Fruit fly (Drosophila melanogaster) whole organism, prepupa: ENCODE data around the gene CG10063.

Source experiments
- Blimp-1 ChIP-seq: fragments of 200-800 bp; sonication (Bioruptor generic); optimal IDR thresholded peaks from 3 replicates; lab custom pipeline; 2017; ENCODE audit warnings: missing biosample characterization, missing genetic modification characterization, mild to moderate bottlenecking, moderate library complexity, missing genetic modification reagents
- CG10631 ChIP-seq: fragments of 200-800 bp; sonication (Bioruptor generic); optimal IDR thresholded peaks from 2 replicates; lab custom pipeline; 2016; ENCODE audit warnings: missing biosample characterization, missing genetic modification characterization
- CG10669 ChIP-seq: fragments of 200-800 bp; sonication (Bioruptor generic); optimal IDR thresholded peaks from 3 replicates; lab custom pipeline; 2018; ENCODE audit warnings: missing biosample characterization, mild to moderate bottlenecking, missing genetic modification characterization, moderate library complexity
- CG11294 ChIP-seq: fragments of 200-800 bp; sonication (Bioruptor generic); IDR thresholded peaks from 2 replicates; pipeline ENCODE4 v1.3.6; 2022; ENCODE audit warnings: missing biosample characterization, missing genetic modification characterization
- CG11762 ChIP-seq: fragments of 200-800 bp; sonication (Bioruptor generic); optimal IDR thresholded peaks from 3 replicates; lab custom pipeline; 2016; ENCODE audit warnings: missing biosample characterization, missing genetic modification characterization; ENCODE audit not compliant: insufficient read depth
- CG11902 ChIP-seq: fragments of 200-800 bp; sonication (Bioruptor generic); optimal IDR thresholded peaks from 3 replicates; lab custom pipeline; 2016; ENCODE audit warnings: missing biosample characterization, missing genetic modification characterization
- CG15336 ChIP-seq: fragments of 200-800 bp; sonication (Bioruptor generic); IDR thresholded peaks from 2 replicates; pipeline ENCODE4 v1.3.6; 2022; ENCODE audit warnings: missing biosample characterization, missing genetic modification characterization
- CG1621 ChIP-seq: fragments of 200-800 bp; sonication (Bioruptor generic); optimal IDR thresholded peaks from 3 replicates; lab custom pipeline; 2018; ENCODE audit warnings: missing biosample characterization, mild to moderate bottlenecking, missing genetic modification characterization
- CG16779 ChIP-seq: fragments of 200-800 bp; sonication (Bioruptor generic); optimal IDR thresholded peaks from 3 replicates; lab custom pipeline; 2017; ENCODE audit warnings: missing biosample characterization, mild to moderate bottlenecking, missing genetic modification characterization
- CG3032 ChIP-seq: fragments of 200-800 bp; optimal IDR thresholded peaks from 2 replicates; lab custom pipeline; 2019; ENCODE audit warnings: missing biosample characterization, mild to moderate bottlenecking, missing genetic modification characterization, moderate library complexity
- CG31627 ChIP-seq: fragments of 200-800 bp; sonication (Bioruptor generic); optimal IDR thresholded peaks from 3 replicates; lab custom pipeline; 2016; ENCODE audit warnings: missing biosample characterization, missing genetic modification characterization
- CG32006 ChIP-seq: fragments of 200-800 bp; sonication (Bioruptor generic); optimal IDR thresholded peaks from 3 replicates; lab custom pipeline; 2017; ENCODE audit warnings: missing biosample characterization, mild to moderate bottlenecking, missing genetic modification characterization
- CG34406 ChIP-seq: fragments of 200-800 bp; sonication (Bioruptor generic); optimal IDR thresholded peaks from 3 replicates; lab custom pipeline; 2016; ENCODE audit warnings: missing biosample characterization, missing genetic modification characterization
- CG3919 ChIP-seq: fragments of 200-800 bp; sonication (Bioruptor generic); optimal IDR thresholded peaks from 3 replicates; lab custom pipeline; 2016; ENCODE audit warnings: missing biosample characterization, missing genetic modification characterization
- CG6163 ChIP-seq: fragments of 200-800 bp; sonication (Bioruptor generic); IDR thresholded peaks from 3 replicates; pipeline ENCODE4 v1.3.6; 2022; ENCODE audit warnings: missing biosample characterization, missing genetic modification characterization
- CG6276 ChIP-seq: fragments of 200-800 bp; sonication (Bioruptor generic); optimal IDR thresholded peaks from 2 replicates; lab custom pipeline; 2017; ENCODE audit warnings: missing biosample characterization, mild to moderate bottlenecking, missing genetic modification characterization
- CG6808 ChIP-seq: fragments of 200-800 bp; sonication (Bioruptor generic); optimal IDR thresholded peaks from 3 replicates; lab custom pipeline; 2017; ENCODE audit warnings: missing biosample characterization, missing genetic modification characterization, mild to moderate bottlenecking, moderate library complexity, missing genetic modification reagents
- CG6854 ChIP-seq: fragments of 200-800 bp; sonication (Bioruptor generic); optimal IDR thresholded peaks from 2 replicates; lab custom pipeline; 2017; ENCODE audit warnings: missing biosample characterization, mild to moderate bottlenecking, missing genetic modification characterization
- CG7368 ChIP-seq: fragments of 200-800 bp; sonication (Bioruptor generic); optimal IDR thresholded peaks from 3 replicates; lab custom pipeline; 2016; ENCODE audit warnings: missing biosample characterization, missing genetic modification characterization
- CG8119 ChIP-seq: fragments of 200-800 bp; sonication (Bioruptor generic); IDR thresholded peaks from 3 replicates; pipeline ENCODE4 v1.3.6; 2022; ENCODE audit warnings: missing biosample characterization, missing genetic modification characterization
- CG8319 ChIP-seq: fragments of 200-800 bp; sonication (Bioruptor generic); optimal IDR thresholded peaks from 3 replicates; lab custom pipeline; 2016; ENCODE audit warnings: missing biosample characterization, missing genetic modification characterization
- CG8632 ChIP-seq: fragments of 200-800 bp; sonication (Bioruptor generic); optimal IDR thresholded peaks from 3 replicates; lab custom pipeline; 2016; ENCODE audit warnings: missing biosample characterization, missing genetic modification characterization
- CG9139 ChIP-seq: fragments of 200-800 bp; sonication (Bioruptor generic); optimal IDR thresholded peaks from 3 replicates; lab custom pipeline; 2017; ENCODE audit warnings: missing biosample characterization, mild to moderate bottlenecking, missing genetic modification characterization
- Eip78C ChIP-seq: fragments of 200-800 bp; sonication (Bioruptor generic); peaks from one replicate; lab custom pipeline; 2016; ENCODE audit warnings: missing biosample characterization, missing genetic modification characterization
- Ets21C ChIP-seq: fragments of 200-800 bp; sonication (Bioruptor generic); optimal IDR thresholded peaks from 3 replicates; lab custom pipeline; 2016; ENCODE audit warnings: missing biosample characterization, missing genetic modification characterization
- Ets96B ChIP-seq: fragments of 200-800 bp; optimal IDR thresholded peaks from 2 replicates; lab custom pipeline; 2019; ENCODE audit warnings: missing biosample characterization, mild to moderate bottlenecking, missing genetic modification characterization, moderate library complexity
- Hr38 ChIP-seq: sonication (Bioruptor generic); optimal IDR thresholded peaks from 2 replicates; lab custom pipeline; 2016; ENCODE audit warnings: missing biosample characterization, missing genetic modification characterization
- Hr39 ChIP-seq: fragments of 200-800 bp; sonication (Bioruptor generic); optimal IDR thresholded peaks from 2 replicates; lab custom pipeline; 2016; ENCODE audit warnings: missing biosample characterization, missing genetic modification characterization
- Hr4 ChIP-seq: fragments of 200-800 bp; sonication (Bioruptor generic); optimal IDR thresholded peaks from 3 replicates; lab custom pipeline; 2016; ENCODE audit warnings: missing biosample characterization, missing genetic modification characterization
- Lpt ChIP-seq: fragments of 200-800 bp; sonication (Bioruptor generic); optimal IDR thresholded peaks from 3 replicates; lab custom pipeline; 2016; ENCODE audit warnings: missing biosample characterization, missing genetic modification characterization
- Met ChIP-seq: fragments of 200-800 bp; sonication (Bioruptor generic); optimal IDR thresholded peaks from 3 replicates; lab custom pipeline; 2016; ENCODE audit warnings: missing biosample characterization, missing genetic modification characterization
- Smox ChIP-seq: fragments of 200-800 bp; sonication (Bioruptor generic); optimal IDR thresholded peaks from 3 replicates; lab custom pipeline; 2016; ENCODE audit warnings: missing biosample characterization, missing genetic modification characterization
- Sox102F ChIP-seq: fragments of 200-800 bp; sonication (Bioruptor generic); optimal IDR thresholded peaks from 2 replicates; lab custom pipeline; 2016; ENCODE audit warnings: missing biosample characterization, mild to moderate bottlenecking, missing genetic modification characterization
- Sox14 ChIP-seq: fragments of 200-800 bp; sonication (Bioruptor generic); optimal IDR thresholded peaks from 3 replicates; lab custom pipeline; 2016; ENCODE audit warnings: missing biosample characterization, missing genetic modification characterization
- Sox15 ChIP-seq: fragments of 200-800 bp; sonication (Bioruptor generic); optimal IDR thresholded peaks from 3 replicates; lab custom pipeline; 2016; ENCODE audit warnings: missing biosample characterization, missing genetic modification characterization
- achi ChIP-seq: fragments of 200-800 bp; sonication (Bioruptor generic); optimal IDR thresholded peaks from 3 replicates; lab custom pipeline; 2016; ENCODE audit warnings: missing biosample characterization, missing genetic modification characterization
- acj6 ChIP-seq: fragments of 200-800 bp; sonication (Bioruptor generic); optimal IDR thresholded peaks from 3 replicates; lab custom pipeline; 2016; ENCODE audit warnings: missing biosample characterization, missing genetic modification characterization
- dac ChIP-seq: fragments of 200-800 bp; sonication (Bioruptor generic); optimal IDR thresholded peaks from 2 replicates; lab custom pipeline; 2017; ENCODE audit warnings: missing biosample characterization, mild to moderate bottlenecking, missing genetic modification characterization
- dsx ChIP-seq: fragments of 200-800 bp; optimal IDR thresholded peaks from 3 replicates; lab custom pipeline; 2019; ENCODE audit warnings: missing biosample characterization, mild to moderate bottlenecking, missing genetic modification characterization, moderate library complexity; ENCODE audit not compliant: poor library complexity, severe bottlenecking
- eg ChIP-seq: fragments of 200-800 bp; sonication (Bioruptor generic); IDR thresholded peaks from 3 replicates; pipeline ENCODE4 v1.3.6; 2022; ENCODE audit warnings: missing biosample characterization, missing genetic modification characterization
- esn ChIP-seq: fragments of 200-800 bp; sonication (Bioruptor generic); optimal IDR thresholded peaks from 2 replicates; lab custom pipeline; 2016; ENCODE audit warnings: missing biosample characterization, mild to moderate bottlenecking, missing genetic modification characterization, moderate library complexity
- fd59A ChIP-seq: fragments of 200-800 bp; sonication (Bioruptor generic); optimal IDR thresholded peaks from 2 replicates; lab custom pipeline; 2017; ENCODE audit warnings: missing biosample characterization, mild to moderate bottlenecking, missing genetic modification characterization, missing genetic modification reagents
- fkh ChIP-seq: fragments of 200-800 bp; sonication (Bioruptor generic); optimal IDR thresholded peaks from 3 replicates; lab custom pipeline; 2017; ENCODE audit warnings: missing biosample characterization, mild to moderate bottlenecking, missing genetic modification characterization, moderate library complexity
- lz ChIP-seq: fragments of 200-800 bp; sonication (Bioruptor generic); optimal IDR thresholded peaks from 3 replicates; lab custom pipeline; 2016; ENCODE audit warnings: missing biosample characterization, missing genetic modification characterization
- net ChIP-seq: fragments of 200-800 bp; sonication (Bioruptor generic); optimal IDR thresholded peaks from 3 replicates; lab custom pipeline; 2016; ENCODE audit warnings: missing biosample characterization, missing genetic modification characterization
- pdm3 ChIP-seq: fragments of 200-800 bp; sonication (Bioruptor generic); optimal IDR thresholded peaks from 3 replicates; lab custom pipeline; 2016; ENCODE audit warnings: missing biosample characterization, missing genetic modification characterization
- salr ChIP-seq, 2 experiments: fragments of 200-800 bp; sonication (Bioruptor generic); optimal IDR thresholded peaks; 3 replicates each; lab custom pipeline; 2016 to 2018; ENCODE audit warnings: missing biosample characterization in 2 of 2, missing genetic modification characterization in 2 of 2, mild to moderate bottlenecking in 1 of 2
- spab ChIP-seq: fragments of 200-800 bp; sonication (Bioruptor generic); optimal IDR thresholded peaks from 2 replicates; lab custom pipeline; 2017; ENCODE audit warnings: missing biosample characterization, mild to moderate bottlenecking, missing genetic modification characterization, missing genetic modification reagents
- ss ChIP-seq, 2 experiments: fragments of 200-800 bp; sonication (Bioruptor generic); optimal IDR thresholded peaks; 2 replicates in 1 of 2; 3 replicates in 1 of 2; lab custom pipeline; 2017 to 2018; ENCODE audit warnings: mild to moderate bottlenecking in 2 of 2, missing biosample characterization in 2 of 2, missing genetic modification characterization in 2 of 2, moderate library complexity in 1 of 2
- svp ChIP-seq: fragments of 200-800 bp; sonication (Bioruptor generic); peaks from one replicate; lab custom pipeline; 2016; ENCODE audit warnings: missing biosample characterization, missing genetic modification characterization
- topi ChIP-seq: fragments of 200-800 bp; sonication (Bioruptor generic); optimal IDR thresholded peaks from 3 replicates; lab custom pipeline; 2016; ENCODE audit warnings: missing biosample characterization, missing genetic modification characterization
- vri ChIP-seq: fragments of 200-800 bp; sonication (Bioruptor generic); optimal IDR thresholded peaks from 3 replicates; lab custom pipeline; 2016; ENCODE audit warnings: missing biosample characterization, mild to moderate bottlenecking, missing genetic modification characterization

The CG10063 gene

DNA sequence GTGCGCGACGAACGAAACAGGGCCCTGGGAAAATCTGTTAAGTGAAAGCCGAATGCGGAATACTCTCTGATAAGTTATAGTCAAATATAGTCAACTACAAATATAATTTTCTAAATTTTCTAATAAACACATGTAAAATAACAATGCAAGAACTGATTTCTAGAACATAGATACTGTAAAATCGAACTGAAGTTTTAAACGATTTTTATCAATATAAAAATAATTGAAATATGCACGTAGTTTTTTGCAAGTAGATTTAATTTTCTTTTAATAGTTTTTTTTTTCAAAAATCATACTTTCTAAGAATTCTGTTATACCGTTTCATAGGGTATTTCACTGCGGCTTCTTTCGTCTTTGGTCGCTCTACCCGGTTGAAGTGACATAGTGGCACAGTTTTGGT is 36.1 kb upstream of the CG10063 start:
- TF ChIP-seq CG9139: peak; percentile 12
- TF ChIP-seq Eip78C (GFP tag; lab: Kevin White, UChicago): peak; percentile 84
- TF ChIP-seq Blimp-1 (GFP tag; lab: Kevin White, UChicago): no peak
- TF ChIP-seq CG11762: no peak
- no peak for TF ChIP-seq Ets21C (GFP tag; lab: Kevin White, UChicago)
- peak; percentile 42 for TF ChIP-seq dsx (GFP tag; lab: Kevin White, UChicago)
- TF ChIP-seq CG11902 (GFP tag; lab: Kevin White, UChicago): peak; percentile 3
- peak; percentile 32 for TF ChIP-seq net (GFP tag; lab: Kevin White, UChicago)
- peak; percentile 23 for TF ChIP-seq CG8632
- TF ChIP-seq CG6163 (GFP tag; lab: Robert Waterston, UW): peak; percentile 17; the same call in 1 of the 3 replicates
- TF ChIP-seq CG34406 (GFP tag; lab: Kevin White, UChicago): peak; percentile 53
- TF ChIP-seq Met (GFP tag; lab: Kevin White, UChicago): peak; percentile 15
- peak; percentile 39 for TF ChIP-seq Ets96B
- TF ChIP-seq CG16779 (tag; lab: Kevin White, UChicago): no peak
- TF ChIP-seq CG8119 (GFP tag; lab: Robert Waterston, UW): peak; percentile 44; the same call in 1 of the 3 replicates
- no peak for TF ChIP-seq Hr38
- TF ChIP-seq Sox102F: no peak
- peak; percentile 63 for TF ChIP-seq spab (GFP tag; lab: Kevin White, UChicago)
- peak; percentile 32 for TF ChIP-seq fd59A (GFP tag; lab: Kevin White, UChicago)
- TF ChIP-seq pdm3 (GFP tag; lab: Kevin White, UChicago): peak; percentile 24
- no peak for TF ChIP-seq Hr39 (GFP tag; lab: Kevin White, UChicago)
- peak in 1 of 2 experiments; percentile 63 for TF ChIP-seq salr (GFP tag; optimal IDR thresholded peaks at IDR 0.05; lab: Kevin White, UChicago)
- peak; percentile 23 for TF ChIP-seq esn (GFP tag; lab: Kevin White, UChicago)
- peak; percentile 22 for TF ChIP-seq CG31627 (GFP tag; lab: Kevin White, UChicago)
- TF ChIP-seq achi (GFP tag; lab: Kevin White, UChicago): peak; percentile 64
- no peak for TF ChIP-seq vri (GFP tag; lab: Kevin White, UChicago)
- TF ChIP-seq CG6854 (GFP tag; lab: Kevin White, UChicago): no peak
- TF ChIP-seq CG3032 (tag; lab: Kevin White, UChicago): peak; percentile 69
- no peak for TF ChIP-seq lz (GFP tag; lab: Kevin White, UChicago)
- TF ChIP-seq svp (GFP tag; lab: Kevin White, UChicago): peak; percentile 46
- peak; percentile 0 for TF ChIP-seq CG8319 (GFP tag; lab: Kevin White, UChicago)
- TF ChIP-seq Smox (GFP tag; lab: Kevin White, UChicago): peak; percentile 11
- TF ChIP-seq acj6 (GFP tag; lab: Kevin White, UChicago): peak; percentile 48
- TF ChIP-seq CG32006 (GFP tag; lab: Kevin White, UChicago): peak; percentile 65
- no peak for TF ChIP-seq dac (GFP tag; lab: Kevin White, UChicago)
- TF ChIP-seq ss (GFP tag; optimal IDR thresholded peaks at IDR 0.05; lab: Kevin White, UChicago): peak; percentile 34 to 61
- TF ChIP-seq Sox15 (GFP tag; lab: Kevin White, UChicago): peak; percentile 5
- no peak for TF ChIP-seq CG7368 (GFP tag; lab: Kevin White, UChicago)
- TF ChIP-seq topi (GFP tag; lab: Kevin White, UChicago): peak; percentile 28
- peak; percentile 52; the same call in 1 of the 2 replicates for TF ChIP-seq CG15336 (GFP tag; lab: Robert Waterston, UW)
- peak; percentile 43 for TF ChIP-seq CG3919 (GFP tag; lab: Kevin White, UChicago)
- TF ChIP-seq CG6276: peak; percentile 35
- peak; percentile 27 for TF ChIP-seq CG10631 (GFP tag; lab: Kevin White, UChicago)
- peak; percentile 12 for TF ChIP-seq fkh
- TF ChIP-seq Sox14: peak; percentile 7
- TF ChIP-seq CG11294: no peak
- TF ChIP-seq eg (GFP tag; lab: Robert Waterston, UW): peak; percentile 40; the same call in 1 of the 3 replicates
- TF ChIP-seq CG6808 (GFP tag; lab: Kevin White, UChicago): peak; percentile 70
- TF ChIP-seq CG1621: no peak
- TF ChIP-seq Hr4 (GFP tag; lab: Kevin White, UChicago): peak; percentile 53
- TF ChIP-seq CG10669 (GFP tag; lab: Kevin White, UChicago): peak; percentile 36
- peak; percentile 15 for TF ChIP-seq Lpt
